Worm (Caenorhabditis elegans) whole organism, young adult: ENCODE results near the gene cin-4.

Source experiments
- B0035.1 ChIP-seq: sonication (generic microtip); optimal IDR thresholded peaks from 2 replicates; lab custom pipeline; 2016; ENCODE audit warnings: missing genetic modification characterization, mild to moderate bottlenecking, missing compliant biosample characterization, missing genotype, missing genetic modification reagents
- B0261.1 ChIP-seq: sonication (generic microtip); optimal IDR thresholded peaks from 2 replicates; lab custom pipeline; 2016; ENCODE audit warnings: mild to moderate bottlenecking, missing genetic modification characterization, moderate library complexity, missing compliant biosample characterization
- F33H1.4 ChIP-seq: fragments of 200-800 bp; sonication (Bioruptor generic); IDR thresholded peaks from 2 replicates; pipeline ENCODE4 v1.3.6; 2022; ENCODE audit warnings: missing genetic modification reagents, missing genetic modification characterization, missing compliant biosample characterization
- F55B11.4 ChIP-seq: sonication (generic microtip); optimal IDR thresholded peaks from 2 replicates; lab custom pipeline; 2016; ENCODE audit warnings: missing compliant biosample characterization, missing genetic modification characterization, borderline replicate concordance; ENCODE audit not compliant: insufficient read depth
- F57A8.1 ChIP-seq: fragments of 200-800 bp; sonication (Bioruptor generic); optimal IDR thresholded peaks from 2 replicates; lab custom pipeline; 2018; ENCODE audit warnings: mild to moderate bottlenecking, missing genetic modification characterization, moderate library complexity, missing compliant biosample characterization
- F57C9.4 ChIP-seq: sonication (generic microtip); optimal IDR thresholded peaks from 2 replicates; lab custom pipeline; 2017; ENCODE audit warnings: mild to moderate bottlenecking, missing genetic modification characterization, missing compliant biosample characterization
- ama-1 ChIP-seq, 3 experiments: fragments of 150-350 bp in 1 of 3; sonication (generic microtip) in 2 of 3; optimal IDR thresholded peaks; 2 replicates each; lab custom pipeline; 2014 to 2018; ENCODE audit warnings: missing biosample characterization in 2 of 3, missing genetic modification characterization in 2 of 3, missing genetic modification reagents in 2 of 3
- attf-3 ChIP-seq: fragments of 200-800 bp; sonication (Bioruptor generic); conservative IDR thresholded peaks from 2 replicates; pipeline ENCODE4 v1.3.6; 2022; ENCODE audit warnings: missing genetic modification reagents, missing genetic modification characterization, missing compliant biosample characterization
- attf-6 ChIP-seq: fragments of 200-800 bp; sonication (Bioruptor generic); IDR thresholded peaks from 2 replicates; pipeline ENCODE4 v1.3.6; 2022; ENCODE audit warnings: missing genetic modification reagents, missing genetic modification characterization, missing compliant biosample characterization
- bed-1 ChIP-seq: fragments of 200-800 bp; sonication (Bioruptor generic); IDR thresholded peaks from 2 replicates; pipeline ENCODE4 v1.3.6; 2022; ENCODE audit warnings: missing genetic modification reagents, missing genetic modification characterization, missing compliant biosample characterization
- ccch-3 ChIP-seq: fragments of 200-800 bp; sonication (Bioruptor generic); optimal IDR thresholded peaks from 2 replicates; lab custom pipeline; 2018; ENCODE audit warnings: mild to moderate bottlenecking, missing genetic modification characterization, missing compliant biosample characterization
- ceh-100 ChIP-seq: fragments of 200-800 bp; sonication (Bioruptor generic); IDR thresholded peaks from 2 replicates; pipeline ENCODE4 v1.3.6; 2022; ENCODE audit warnings: missing genetic modification reagents, missing genetic modification characterization, missing compliant biosample characterization
- ceh-58 ChIP-seq: fragments of 200-800 bp; sonication (Bioruptor generic); IDR thresholded peaks from 2 replicates; pipeline ENCODE4 v1.3.6; 2022; ENCODE audit warnings: missing genetic modification characterization, missing compliant biosample characterization
- die-1 ChIP-seq: sonication (generic microtip); optimal IDR thresholded peaks from 2 replicates; lab custom pipeline; 2016; ENCODE audit warnings: missing genotype, mild to moderate bottlenecking, missing genetic modification characterization, missing compliant biosample characterization
- efl-1 ChIP-seq: fragments of 150-350 bp; optimal IDR thresholded peaks from 2 replicates; lab custom pipeline; 2014; ENCODE audit warnings: missing biosample characterization, missing genetic modification reagents, missing genetic modification characterization
- egrh-3 ChIP-seq: fragments of 200-800 bp; sonication (Bioruptor generic); IDR thresholded peaks from 2 replicates; pipeline ENCODE4 v1.3.6; 2022; ENCODE audit warnings: missing genetic modification reagents, missing genetic modification characterization, missing compliant biosample characterization
- gei-17 ChIP-seq: fragments of 200-800 bp; sonication (Bioruptor generic); optimal IDR thresholded peaks from 2 replicates; lab custom pipeline; 2018; ENCODE audit warnings: mild to moderate bottlenecking, missing genetic modification characterization, missing compliant biosample characterization
- hrde-1 ChIP-seq: sonication (generic microtip); optimal IDR thresholded peaks from 2 replicates; lab custom pipeline; 2016; ENCODE audit warnings: missing genetic modification characterization, mild to moderate bottlenecking, missing compliant biosample characterization, moderate library complexity, missing genotype, missing genetic modification reagents, borderline replicate concordance
- lin-26 ChIP-seq: fragments of 200-800 bp; sonication (Bioruptor generic); IDR thresholded peaks from 2 replicates; pipeline ENCODE4 v1.3.6; 2022; ENCODE audit warnings: missing genetic modification reagents, missing genetic modification characterization, missing compliant biosample characterization
- lin-40 ChIP-seq: sonication (generic microtip); optimal IDR thresholded peaks from 2 replicates; lab custom pipeline; 2016; ENCODE audit warnings: missing genetic modification characterization, mild to moderate bottlenecking, missing compliant biosample characterization, missing genotype, missing genetic modification reagents
- madf-10 ChIP-seq: sonication (generic microtip); optimal IDR thresholded peaks from 2 replicates; lab custom pipeline; 2016; ENCODE audit warnings: mild to moderate bottlenecking, missing genetic modification characterization, missing compliant biosample characterization
- madf-3 ChIP-seq: fragments of 200-800 bp; sonication (Bioruptor generic); IDR thresholded peaks from 2 replicates; pipeline ENCODE4 v1.3.6; 2022; ENCODE audit warnings: missing genetic modification reagents, missing genetic modification characterization, missing compliant biosample characterization
- madf-6 ChIP-seq: fragments of 200-800 bp; sonication (Bioruptor generic); IDR thresholded peaks from 2 replicates; pipeline ENCODE4 v1.3.6; 2022; ENCODE audit warnings: missing genetic modification reagents, missing genetic modification characterization, missing compliant biosample characterization
- mcd-1 ChIP-seq: fragments of 200-800 bp; sonication (Bioruptor generic); IDR thresholded peaks from 2 replicates; pipeline ENCODE4 v1.3.6; 2022; ENCODE audit warnings: missing genetic modification reagents, missing genetic modification characterization, missing compliant biosample characterization
- mel-28 ChIP-seq: sonication (generic microtip); optimal IDR thresholded peaks from 2 replicates; lab custom pipeline; 2016; ENCODE audit warnings: borderline replicate concordance, mild to moderate bottlenecking, missing genetic modification characterization, missing compliant biosample characterization
- nfya-1 ChIP-seq: sonication (generic microtip); optimal IDR thresholded peaks from 2 replicates; lab custom pipeline; 2017; ENCODE audit warnings: antibody characterized with exemption, missing compliant biosample characterization, missing genetic modification characterization, borderline replicate concordance; ENCODE audit not compliant: insufficient read depth
- nfya-2 ChIP-seq: fragments of 200-800 bp; sonication (Bioruptor generic); IDR thresholded peaks from 2 replicates; pipeline ENCODE4 v1.3.6; 2022; ENCODE audit warnings: missing genetic modification reagents, missing genetic modification characterization, missing compliant biosample characterization
- nhr-27 ChIP-seq: fragments of 200-800 bp; sonication (Bioruptor generic); optimal IDR thresholded peaks from 2 replicates; lab custom pipeline; 2018; ENCODE audit warnings: mild to moderate bottlenecking, missing genetic modification characterization, moderate library complexity, missing compliant biosample characterization
- nhr-80 ChIP-seq: sonication (generic microtip); optimal IDR thresholded peaks from 2 replicates; lab custom pipeline; 2016; ENCODE audit warnings: missing genetic modification characterization, missing compliant biosample characterization
- repo-1 ChIP-seq: sonication (generic microtip); optimal IDR thresholded peaks from 2 replicates; lab custom pipeline; 2017; ENCODE audit warnings: mild to moderate bottlenecking, missing genetic modification characterization, missing compliant biosample characterization
- snpc-1.3 ChIP-seq: sonication (generic microtip); optimal IDR thresholded peaks from 2 replicates; lab custom pipeline; 2017; ENCODE audit warnings: missing genetic modification characterization, mild to moderate bottlenecking, missing compliant biosample characterization, antibody characterized with exemption, moderate library complexity, missing genotype, missing genetic modification reagents; ENCODE audit not compliant: insufficient read depth
- snpc-3.4 ChIP-seq: sonication (generic microtip); optimal IDR thresholded peaks from 2 replicates; lab custom pipeline; 2017; ENCODE audit warnings: missing genetic modification characterization, mild to moderate bottlenecking, missing compliant biosample characterization, antibody characterized with exemption, moderate library complexity, missing genotype, missing genetic modification reagents
- somi-1 ChIP-seq: fragments of 200-800 bp; sonication (Bioruptor generic); optimal IDR thresholded peaks from 2 replicates; lab custom pipeline; 2018; ENCODE audit warnings: mild to moderate bottlenecking, missing genetic modification characterization, missing compliant biosample characterization
- sptf-2 ChIP-seq: fragments of 200-800 bp; sonication (Bioruptor generic); optimal IDR thresholded peaks from 2 replicates; lab custom pipeline; 2018; ENCODE audit warnings: mild to moderate bottlenecking, missing genetic modification characterization, missing compliant biosample characterization
- tlf-1 ChIP-seq: fragments of 200-800 bp; sonication (Bioruptor generic); optimal IDR thresholded peaks from 2 replicates; lab custom pipeline; 2018; ENCODE audit warnings: mild to moderate bottlenecking, missing genetic modification characterization, missing compliant biosample characterization
- zfh-2 ChIP-seq: fragments of 200-800 bp; sonication (Bioruptor generic); conservative IDR thresholded peaks from 2 replicates; pipeline ENCODE4 v1.3.6; 2022; ENCODE audit warnings: missing genetic modification reagents, missing genetic modification characterization, missing compliant biosample characterization
- ztf-25 ChIP-seq: fragments of 200-800 bp; sonication (Bioruptor generic); IDR thresholded peaks from 2 replicates; pipeline ENCODE4 v1.3.6; 2022; ENCODE audit warnings: missing genetic modification reagents, missing genetic modification characterization, missing compliant biosample characterization
- ztf-26 ChIP-seq: sonication (generic microtip); optimal IDR thresholded peaks from 2 replicates; lab custom pipeline; 2017; ENCODE audit warnings: missing genetic modification characterization, missing compliant biosample characterization
- ztf-28 ChIP-seq: fragments of 200-800 bp; sonication (Bioruptor generic); IDR thresholded peaks from 2 replicates; pipeline ENCODE4 v1.3.6; 2022; ENCODE audit warnings: missing genetic modification reagents, missing genetic modification characterization, missing compliant biosample characterization

The cin-4 gene

ce11 chrII:7075564-7076228 lies 37.6 kb downstream of the cin-4 start, which contains the start of gene T02G5.7 (continued):
- TF ChIP-seq mcd-1: peak; percentile 36
- TF ChIP-seq egrh-3 (GFP tag; lab: Robert Waterston, UW): no peak
- no peak for TF ChIP-seq B0261.1 (tag; lab: Kevin White, UChicago)
- no peak for TF ChIP-seq snpc-3.4 (tag; lab: Kevin White, UChicago)
- no peak for TF ChIP-seq attf-6 (GFP tag; lab: Robert Waterston, UW)
- no peak for TF ChIP-seq snpc-1.3 (tag; lab: Kevin White, UChicago)
- no peak for TF ChIP-seq hrde-1
- no peak for TF ChIP-seq mel-28 (tag; lab: Kevin White, UChicago)
- no peak for TF ChIP-seq ztf-28 (GFP tag; lab: Robert Waterston, UW)
- peak; percentile 29 for TF ChIP-seq ama-1 (optimal IDR thresholded peaks at IDR 0.05; lab: Kevin White, UChicago)
- no peak for TF ChIP-seq ama-1 (GFP tag; optimal IDR thresholded peaks at IDR 0.05; lab: Kevin White, UChicago)
- no peak for TF ChIP-seq ztf-26
- TF ChIP-seq F55B11.4 (tag; lab: Kevin White, UChicago): no peak
- TF ChIP-seq sptf-2 (GFP tag; lab: Kevin White, UChicago): no peak
- no peak for TF ChIP-seq somi-1
- no peak for TF ChIP-seq ceh-58
- no peak; the same call in 1 of the 2 replicates for TF ChIP-seq ceh-100 (GFP tag; lab: Robert Waterston, UW)
- TF ChIP-seq F57C9.4 (tag; lab: Kevin White, UChicago): no peak
- peak; percentile 29; the same call in 1 of the 2 replicates for TF ChIP-seq madf-6 (GFP tag; lab: Robert Waterston, UW)
- TF ChIP-seq zfh-2 (GFP tag; lab: Robert Waterston, UW): no peak
- no peak for TF ChIP-seq nhr-27 (tag; lab: Kevin White, UChicago)
- no peak for TF ChIP-seq nfya-1
- no peak for TF ChIP-seq ccch-3 (GFP tag; lab: Kevin White, UChicago)
- no peak for TF ChIP-seq B0035.1
- no peak for TF ChIP-seq tlf-1 (GFP tag; lab: Kevin White, UChicago)
- no peak for TF ChIP-seq madf-10 (tag; lab: Kevin White, UChicago)
- TF ChIP-seq repo-1 (tag; lab: Kevin White, UChicago): peak; percentile 8
- no peak for TF ChIP-seq madf-3 (GFP tag; lab: Robert Waterston, UW)
- TF ChIP-seq attf-3 (GFP tag; lab: Robert Waterston, UW): no peak
- no peak for TF ChIP-seq gei-17 (GFP tag; lab: Kevin White, UChicago)
- no peak for TF ChIP-seq efl-1
- no peak for TF ChIP-seq F33H1.4 (GFP tag; lab: Robert Waterston, UW)
- no peak for TF ChIP-seq die-1
- no peak for TF ChIP-seq F57A8.1 (GFP tag; lab: Kevin White, UChicago)
- no peak for TF ChIP-seq ztf-25 (GFP tag; lab: Robert Waterston, UW)
- no peak for TF ChIP-seq nhr-80
- TF ChIP-seq nfya-2: no peak
- no peak for TF ChIP-seq bed-1
- no peak for TF ChIP-seq lin-40
- no peak for TF ChIP-seq lin-26 (GFP tag; lab: Robert Waterston, UW)
